Worm (Caenorhabditis elegans) whole organism, L1 larva: Measurements from ENCODE around the gene vkmt-1.

ENCODE experiments used
- C04F5.9 ChIP-seq: sonication (generic microtip); optimal IDR thresholded peaks from 2 replicates; lab custom pipeline; 2016; ENCODE audit warnings: missing genetic modification characterization, missing compliant biosample characterization
- C16A3.4 ChIP-seq: fragments of 150-350 bp; optimal IDR thresholded peaks from 2 replicates; lab custom pipeline; 2014; ENCODE audit warnings: missing biosample characterization, missing genetic modification characterization
- C34B4.2 ChIP-seq: sonication (generic microtip); optimal IDR thresholded peaks from 2 replicates; lab custom pipeline; 2017; ENCODE audit warnings: mild to moderate bottlenecking, missing genetic modification characterization, missing compliant biosample characterization
- Y116A8C.19 ChIP-seq: sonication (generic microtip); optimal IDR thresholded peaks from 2 replicates; lab custom pipeline; 2016; ENCODE audit warnings: missing compliant biosample characterization, missing genetic modification characterization, borderline replicate concordance
- ama-1 ChIP-seq: fragments of 150-350 bp; optimal IDR thresholded peaks from 2 replicates; lab custom pipeline; 2014
- blmp-1 ChIP-seq: fragments of 150-350 bp; optimal IDR thresholded peaks from 2 replicates; lab custom pipeline; 2014; ENCODE audit warnings: missing biosample characterization, missing genetic modification characterization
- ceh-82 ChIP-seq, 3 experiments: fragments of 150-350 bp in 1 of 3; sonication (generic microtip) in 2 of 3; optimal IDR thresholded peaks; 2 replicates each; lab custom pipeline; 2014 to 2017; ENCODE audit warnings: missing biosample characterization in 3 of 3, missing genetic modification characterization in 3 of 3
- ceh-88 ChIP-seq: fragments of 200-800 bp; sonication (Bioruptor generic); IDR thresholded peaks from 2 replicates; pipeline ENCODE4 v1.3.6; 2022; ENCODE audit warnings: missing genetic modification characterization, missing compliant biosample characterization
- dpl-1 ChIP-seq, 3 experiments: fragments of 150-350 bp in 2 of 3; sonication (generic microtip) in 1 of 3; optimal IDR thresholded peaks; 2 replicates each; lab custom pipeline; 2014 to 2017; ENCODE audit warnings: missing biosample characterization in 3 of 3, missing genetic modification characterization in 3 of 3, missing genetic modification reagents in 3 of 3
- dsc-1 ChIP-seq: sonication (generic microtip); optimal IDR thresholded peaks from 2 replicates; lab custom pipeline; 2016; ENCODE audit warnings: mild to moderate bottlenecking, missing genetic modification characterization, missing compliant biosample characterization
- elt-2 ChIP-seq: sonication (generic microtip); optimal IDR thresholded peaks from 2 replicates; lab custom pipeline; 2016; ENCODE audit warnings: missing genetic modification characterization, mild to moderate bottlenecking, inconsistent platforms, missing compliant biosample characterization, missing genetic modification reagents
- elt-3 ChIP-seq, 6 experiments: fragments of 150-350 bp in 1 of 6; sonication (generic microtip); optimal IDR thresholded peaks; 2 replicates each; lab custom pipeline; 2017 to 2018; ENCODE audit warnings: missing biosample characterization in 6 of 6, missing genetic modification characterization in 6 of 6, inconsistent platforms in 1 of 6
- ets-5 ChIP-seq: fragments of 200-800 bp; sonication (Bioruptor generic); IDR thresholded peaks from 2 replicates; pipeline ENCODE4 v1.3.6; 2022; ENCODE audit warnings: missing genetic modification characterization, missing compliant biosample characterization
- fkh-10 ChIP-seq: sonication (generic microtip); optimal IDR thresholded peaks from 2 replicates; lab custom pipeline; 2017; ENCODE audit warnings: missing biosample characterization, missing genetic modification reagents, missing genetic modification characterization
- fkh-8 ChIP-seq: sonication (generic microtip); optimal IDR thresholded peaks from 2 replicates; lab custom pipeline; 2016; ENCODE audit warnings: mild to moderate bottlenecking, missing genetic modification characterization, missing compliant biosample characterization
- fos-1 ChIP-seq: fragments of 150-350 bp; optimal IDR thresholded peaks from 2 replicates; lab custom pipeline; 2014; ENCODE audit warnings: missing biosample characterization, missing genetic modification characterization
- hpl-2 ChIP-seq: fragments of 150-350 bp; optimal IDR thresholded peaks from 2 replicates; lab custom pipeline; 2014; ENCODE audit warnings: missing biosample characterization, missing genetic modification reagents, missing genetic modification characterization
- lin-13 ChIP-seq: fragments of 150-350 bp; optimal IDR thresholded peaks from 2 replicates; lab custom pipeline; 2014; ENCODE audit warnings: missing biosample characterization, missing genetic modification reagents, missing genetic modification characterization
- lin-14 ChIP-seq: fragments of 200-800 bp; sonication (Bioruptor generic); optimal IDR thresholded peaks from 2 replicates; lab custom pipeline; 2018; ENCODE audit warnings: mild to moderate bottlenecking, missing genetic modification characterization, moderate library complexity, missing compliant biosample characterization
- lin-15B ChIP-seq: fragments of 150-350 bp; sonication (generic microtip); optimal IDR thresholded peaks from 3 replicates; lab custom pipeline; 2014; ENCODE audit warnings: missing biosample characterization, missing genetic modification characterization
- lin-35 ChIP-seq, 2 experiments: fragments of 150-350 bp; optimal IDR thresholded peaks; 2 replicates each; lab custom pipeline; 2014; ENCODE audit warnings: missing biosample characterization in 2 of 2, missing genetic modification characterization in 2 of 2, missing genetic modification reagents in 2 of 2
- lsy-2 ChIP-seq, 2 experiments: fragments of 150-350 bp; optimal IDR thresholded peaks; 2 replicates each; lab custom pipeline; 2014; ENCODE audit warnings: missing biosample characterization in 2 of 2, missing genetic modification characterization in 2 of 2
- mdl-1 ChIP-seq, 2 experiments: fragments of 150-350 bp; optimal IDR thresholded peaks; 2 replicates each; lab custom pipeline; 2014 to 2017; ENCODE audit warnings: missing biosample characterization in 2 of 2, missing genetic modification characterization in 2 of 2, inconsistent platforms in 1 of 2
- mef-2 ChIP-seq: fragments of 150-350 bp; optimal IDR thresholded peaks from 2 replicates; lab custom pipeline; 2014; ENCODE audit warnings: missing biosample characterization, missing genetic modification characterization
- mep-1 ChIP-seq: fragments of 150-350 bp; optimal IDR thresholded peaks from 2 replicates; lab custom pipeline; 2014; ENCODE audit warnings: missing biosample characterization, missing genetic modification characterization
- nhr-12 ChIP-seq: sonication (generic microtip); optimal IDR thresholded peaks from 2 replicates; lab custom pipeline; 2017; ENCODE audit warnings: missing biosample characterization, missing genetic modification characterization
- nhr-19 ChIP-seq: fragments of 200-800 bp; sonication (Bioruptor generic); conservative IDR thresholded peaks from 2 replicates; pipeline ENCODE4 v1.3.6; 2022; ENCODE audit warnings: missing genetic modification characterization, missing compliant biosample characterization
- nhr-20 ChIP-seq: sonication (generic microtip); optimal IDR thresholded peaks from 2 replicates; lab custom pipeline; 2016; ENCODE audit warnings: mild to moderate bottlenecking, missing genetic modification characterization, missing compliant biosample characterization
- nhr-237 ChIP-seq: fragments of 150-350 bp; optimal IDR thresholded peaks from 2 replicates; lab custom pipeline; 2014; ENCODE audit warnings: missing biosample characterization, missing genetic modification characterization
- nhr-47 ChIP-seq: sonication (generic microtip); optimal IDR thresholded peaks from 2 replicates; lab custom pipeline; 2016; ENCODE audit warnings: mild to moderate bottlenecking, missing genetic modification characterization, moderate library complexity, missing compliant biosample characterization
- nhr-71 ChIP-seq: sonication (generic microtip); optimal IDR thresholded peaks from 2 replicates; lab custom pipeline; 2016; ENCODE audit warnings: mild to moderate bottlenecking, missing genetic modification characterization, moderate library complexity, missing compliant biosample characterization
- nhr-76 ChIP-seq: sonication (generic microtip); optimal IDR thresholded peaks from 2 replicates; lab custom pipeline; 2017; ENCODE audit warnings: missing biosample characterization, missing genetic modification characterization
- nhr-77 ChIP-seq: fragments of 150-350 bp; optimal IDR thresholded peaks from 2 replicates; lab custom pipeline; 2014; ENCODE audit warnings: missing biosample characterization, missing genetic modification characterization
- nhr-85 ChIP-seq: sonication (generic microtip); peaks from one replicate; lab custom pipeline; 2016; ENCODE audit warnings: missing genetic modification characterization, inconsistent platforms, missing compliant biosample characterization
- nhr-90 ChIP-seq: sonication (generic microtip); optimal IDR thresholded peaks from 2 replicates; lab custom pipeline; 2016; ENCODE audit warnings: mild to moderate bottlenecking, missing genetic modification characterization, missing compliant biosample characterization; ENCODE audit not compliant: poor library complexity
- pqm-1 ChIP-seq: sonication (generic microtip); optimal IDR thresholded peaks from 3 replicates; lab custom pipeline; 2017; ENCODE audit warnings: missing biosample characterization, missing genetic modification characterization
- rnt-1 ChIP-seq: sonication (generic microtip); optimal IDR thresholded peaks from 2 replicates; lab custom pipeline; 2016; ENCODE audit warnings: mild to moderate bottlenecking, missing genetic modification characterization, moderate library complexity, missing compliant biosample characterization
- skn-1 ChIP-seq: fragments of 150-350 bp; optimal IDR thresholded peaks from 2 replicates; lab custom pipeline; 2014; ENCODE audit warnings: missing biosample characterization, missing genetic modification characterization
- sptf-1 ChIP-seq: fragments of 150-350 bp; optimal IDR thresholded peaks from 2 replicates; lab custom pipeline; 2014; ENCODE audit warnings: missing biosample characterization, missing genetic modification characterization
- swsn-7 ChIP-seq: sonication (generic microtip); optimal IDR thresholded peaks from 2 replicates; lab custom pipeline; 2016; ENCODE audit warnings: missing genetic modification characterization, missing compliant biosample characterization
- tbx-2 ChIP-seq: sonication (generic microtip); optimal IDR thresholded peaks from 2 replicates; lab custom pipeline; 2016; ENCODE audit warnings: missing genetic modification characterization, missing compliant biosample characterization
- unc-86 ChIP-seq: sonication (generic microtip); optimal IDR thresholded peaks from 2 replicates; lab custom pipeline; 2016; ENCODE audit warnings: missing genetic modification characterization, missing compliant biosample characterization
- vab-15 ChIP-seq: sonication (generic microtip); optimal IDR thresholded peaks from 2 replicates; lab custom pipeline; 2017; ENCODE audit warnings: missing genotype, mild to moderate bottlenecking, missing genetic modification characterization, missing compliant biosample characterization
- xbp-1 ChIP-seq: sonication (generic microtip); optimal IDR thresholded peaks from 2 replicates; lab custom pipeline; 2016; ENCODE audit warnings: missing genetic modification characterization, missing compliant biosample characterization
- zag-1 ChIP-seq: fragments of 150-350 bp; optimal IDR thresholded peaks from 2 replicates; lab custom pipeline; 2014; ENCODE audit warnings: missing biosample characterization, missing genetic modification characterization
- ztf-11 ChIP-seq, 2 experiments: sonication (generic microtip); optimal IDR thresholded peaks; 2 replicates each; lab custom pipeline; 2016 to 2017; ENCODE audit warnings: missing genetic modification characterization in 2 of 2, missing biosample characterization in 1 of 2, missing compliant biosample characterization in 1 of 2
- ztf-4 ChIP-seq: fragments of 150-350 bp; optimal IDR thresholded peaks from 2 replicates; lab custom pipeline; 2014; ENCODE audit warnings: missing biosample characterization, missing genetic modification characterization

The vkmt-1 gene

DNA sequence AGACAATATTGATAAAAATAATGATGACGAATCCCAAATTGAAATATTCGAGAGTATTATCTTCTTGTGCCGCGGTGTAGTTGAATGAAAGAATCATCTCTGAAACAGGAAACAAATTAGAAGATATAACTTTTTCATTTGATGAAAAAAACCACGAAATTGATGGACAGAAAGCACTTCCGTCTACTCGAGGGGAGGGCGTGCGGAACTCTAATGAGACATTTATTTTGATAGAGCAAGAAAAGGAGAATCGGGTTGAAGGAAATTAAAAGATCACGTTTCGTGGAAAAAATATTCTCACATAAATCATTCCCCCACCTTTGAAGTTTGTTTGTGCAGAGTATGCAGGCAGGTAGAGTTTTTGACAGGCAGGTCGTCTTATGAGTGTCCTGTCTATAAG is 17.2 kb upstream of the vkmt-1 start, which contains the start of gene sre-14:
Gene sre-14 (minus strand): TSS at position 101 of the 400 bp plus-strand sequence.
- TF ChIP-seq mep-1 (tag; lab: Kevin White, UChicago) (no peak), dsc-1 (tag; lab: Kevin White, UChicago) (peak; percentile 22)

- no peak for TF ChIP-seq nhr-20
- TF ChIP-seq Y116A8C.19 (tag; lab: Kevin White, UChicago), result no peak
- no peak for TF ChIP-seq elt-3 (tag; optimal IDR thresholded peaks at IDR 0.05; lab: Kevin White, UChicago)
- no peak for TF ChIP-seq ceh-88 (GFP tag; lab: Robert Waterston, UW)
- TF ChIP-seq C04F5.9 (tag; lab: Kevin White, UChicago), result no peak
- no peak for TF ChIP-seq ztf-4 (tag; lab: Kevin White, UChicago)
- TF ChIP-seq fkh-8 (tag; lab: Kevin White, UChicago), result no peak
- TF ChIP-seq nhr-76 (tag; lab: Kevin White, UChicago), result no peak
- TF ChIP-seq nhr-85, result no peak
- no peak for TF ChIP-seq vab-15
- TF ChIP-seq sptf-1 (tag; lab: Kevin White, UChicago), result no peak
- TF ChIP-seq, all 84 proteins: peak for 0
These were observed 12.6 kb upstream of the vkmt-1 start for ce11 chrIV:12265877-12266276.

DNA sequence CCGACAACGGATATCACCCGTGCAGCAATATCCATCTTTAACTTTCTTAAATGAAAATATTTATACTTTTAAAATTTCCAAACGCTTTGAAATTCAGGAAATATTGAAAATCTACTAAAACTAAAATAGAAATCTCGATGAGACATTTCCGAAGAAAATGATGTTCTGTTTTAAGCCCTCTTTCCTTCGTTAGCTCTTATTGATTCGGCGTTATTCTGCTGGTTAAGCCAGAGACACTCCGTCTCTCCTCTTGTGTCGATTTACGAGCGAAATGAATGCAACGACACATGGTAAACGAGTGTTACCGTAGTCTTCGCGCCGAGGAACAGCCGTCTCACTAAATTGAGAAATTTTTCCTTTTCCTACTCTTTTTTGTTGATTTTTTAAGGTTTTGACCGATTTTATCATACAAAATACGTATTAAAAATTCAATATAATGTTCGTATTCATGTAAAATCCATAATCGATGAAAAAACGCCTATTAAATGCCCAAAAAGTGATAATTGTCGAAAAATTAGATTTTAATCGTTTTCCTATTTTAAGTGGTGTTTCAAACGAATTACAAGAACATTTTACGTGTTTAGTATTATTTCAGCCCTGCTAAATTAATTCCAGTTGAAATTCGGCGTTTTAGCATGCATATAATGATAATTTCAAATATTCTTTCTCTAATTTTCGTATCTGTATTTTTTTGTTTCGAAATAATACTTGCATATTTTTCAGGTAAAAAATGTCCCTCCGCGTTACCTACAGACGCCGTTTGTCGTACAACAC is 10.1 kb upstream of the vkmt-1 start, which contains the start of the genes ppm-1.H and rpl-34:
Gene ppm-1.H (minus strand): TSS at position 51 of the 774 bp plus-strand sequence.
Gene rpl-34 (plus strand): TSS at position 724 of the 774 bp plus-strand sequence.
- TF ChIP-seq ceh-82 (tag; optimal IDR thresholded peaks at IDR 0.05; lab: Kevin White, UChicago) (peak in 2 of 3 experiments; percentile 27 to 84), lin-14 (GFP tag; lab: Kevin White, UChicago) (peak; percentile 71), C34B4.2 (tag; lab: Kevin White, UChicago) (no peak), rnt-1 (tag; lab: Kevin White, UChicago) (peak; percentile 55), tbx-2 (tag; lab: Kevin White, UChicago) (peak; percentile 49), nhr-90 (tag; lab: Kevin White, UChicago) (no peak), ets-5 (no peak), nhr-76 (tag; lab: Kevin White, UChicago) (no peak), nhr-19 (GFP tag; lab: Robert Waterston, UW) (peak; percentile 20), Y116A8C.19 (tag; lab: Kevin White, UChicago) (no peak), ztf-11 (tag; optimal IDR thresholded peaks at IDR 0.05; lab: Kevin White, UChicago) (no peak), zag-1 (tag; lab: Kevin White, UChicago) (no peak), unc-86 (tag; lab: Kevin White, UChicago) (peak; percentile 19), skn-1 (peak; percentile 47), fkh-8 (tag; lab: Kevin White, UChicago) (peak; percentile 54), nhr-71 (tag; lab: Kevin White, UChicago) (peak; percentile 63), lsy-2 (tag; optimal IDR thresholded peaks at IDR 0.05; lab: Kevin White, UChicago) (peak; percentile 96 to 98), dpl-1 (GFP tag; optimal IDR thresholded peaks at IDR 0.05; lab: Kevin White, UChicago) (peak; percentile 56 to 79 (median 66)), dsc-1 (tag; lab: Kevin White, UChicago) (peak; percentile 33), lin-13 (GFP tag; lab: Kevin White, UChicago) (peak; percentile 38), hpl-2 (GFP tag; lab: Kevin White, UChicago) (no peak), nhr-237 (tag; lab: Kevin White, UChicago) (no peak), mdl-1 (tag; optimal IDR thresholded peaks at IDR 0.05; lab: Kevin White, UChicago) (peak in 1 of 2 experiments; percentile 59), nhr-77 (peak; percentile 29), mep-1 (tag; lab: Kevin White, UChicago) (peak; percentile 73), fkh-10 (GFP tag; lab: Kevin White, UChicago) (no peak), fos-1 (tag; lab: Kevin White, UChicago) (peak; percentile 9), blmp-1 (tag; lab: Kevin White, UChicago) (peak; percentile 70), ama-1 (no peak), nhr-12 (tag; lab: Kevin White, UChicago) (no peak), mef-2 (no peak), nhr-47 (tag; lab: Kevin White, UChicago) (peak; percentile 62), swsn-7 (peak; percentile 43), lin-35 (GFP tag; optimal IDR thresholded peaks at IDR 0.05; lab: Kevin White, UChicago) (peak; percentile 70 to 81), lin-15B (peak; percentile 62), xbp-1 (tag; lab: Kevin White, UChicago) (peak; percentile 65), elt-2 (no peak), pqm-1 (tag; lab: Kevin White, UChicago) (no peak), C16A3.4 (tag; lab: Kevin White, UChicago) (peak; percentile 75), nhr-20 (peak; percentile 52)
